Fruit fly (Drosophila melanogaster) whole organism, embryonic: Measurements from ENCODE around the gene Best4.
A peak's percentile ranks its signal among the peaks of the same experiment; 100 is the strongest.

Experiments used
- Blimp-1 ChIP-seq: fragments of 200-800 bp; sonication (Bioruptor generic); optimal IDR thresholded peaks from 3 replicates; lab custom pipeline; 2018; ENCODE audit warnings: missing biosample characterization, missing genetic modification characterization, mild to moderate bottlenecking, moderate library complexity, missing genetic modification reagents
- CG10147 ChIP-seq: fragments of 200-800 bp; sonication (Bioruptor generic); optimal IDR thresholded peaks from 2 replicates; lab custom pipeline; 2019; ENCODE audit warnings: missing biosample characterization, mild to moderate bottlenecking, missing genetic modification characterization, moderate library complexity
- CG10209 ChIP-seq: fragments of 200-800 bp; sonication (Bioruptor generic); optimal IDR thresholded peaks from 3 replicates; lab custom pipeline; 2017; ENCODE audit warnings: missing biosample characterization, mild to moderate bottlenecking, missing genetic modification characterization, missing genetic modification reagents
- CG11560 ChIP-seq: fragments of 200-800 bp; sonication (Bioruptor generic); IDR thresholded peaks from 3 replicates; pipeline ENCODE4 v1.3.6; 2022; ENCODE audit warnings: missing biosample characterization, missing genetic modification characterization
- CG11695 ChIP-seq: fragments of 200-800 bp; sonication (Bioruptor generic); IDR thresholded peaks from 3 replicates; pipeline ENCODE4 v1.3.6; 2022; ENCODE audit warnings: missing biosample characterization, missing genetic modification characterization
- CG12104 ChIP-seq: fragments of 200-800 bp; sonication (Bioruptor generic); optimal IDR thresholded peaks from 3 replicates; lab custom pipeline; 2016; ENCODE audit warnings: missing biosample characterization, missing genetic modification characterization
- CG12659 ChIP-seq: fragments of 200-800 bp; sonication (Bioruptor generic); optimal IDR thresholded peaks from 3 replicates; lab custom pipeline; 2017; ENCODE audit warnings: mild to moderate bottlenecking, missing biosample characterization, missing genetic modification reagents, missing genetic modification characterization
- CG12744 ChIP-seq: fragments of 200-800 bp; sonication (Bioruptor generic); optimal IDR thresholded peaks from 2 replicates; lab custom pipeline; 2016; ENCODE audit warnings: missing biosample characterization, missing genetic modification characterization
- CG13296 ChIP-seq: fragments of 200-800 bp; sonication (Bioruptor generic); optimal IDR thresholded peaks from 3 replicates; lab custom pipeline; 2018; ENCODE audit warnings: missing biosample characterization, mild to moderate bottlenecking, missing genetic modification characterization
- CG15696 ChIP-seq: fragments of 200-800 bp; sonication (Bioruptor generic); optimal IDR thresholded peaks from 2 replicates; lab custom pipeline; 2019; ENCODE audit warnings: missing biosample characterization, mild to moderate bottlenecking, missing genetic modification characterization, moderate library complexity
- CG1602 ChIP-seq: fragments of 200-800 bp; sonication (Bioruptor generic); optimal IDR thresholded peaks from 3 replicates; lab custom pipeline; 2016; ENCODE audit warnings: missing biosample characterization, missing genetic modification characterization
- CG16863 ChIP-seq: fragments of 200-800 bp; sonication (Bioruptor generic); optimal IDR thresholded peaks from 3 replicates; lab custom pipeline; 2016; ENCODE audit warnings: missing biosample characterization, missing genetic modification characterization
- CG17612 ChIP-seq: fragments of 200-800 bp; sonication (Bioruptor generic); IDR thresholded peaks from 2 replicates; pipeline ENCODE4 v1.3.6; 2022; ENCODE audit warnings: missing biosample characterization, missing genetic modification characterization
- CG2120 ChIP-seq: fragments of 200-800 bp; sonication (Bioruptor generic); optimal IDR thresholded peaks from 3 replicates; lab custom pipeline; 2016; ENCODE audit warnings: missing biosample characterization, missing genetic modification characterization
- CG30431 ChIP-seq: fragments of 200-800 bp; sonication (Bioruptor generic); optimal IDR thresholded peaks from 2 replicates; lab custom pipeline; 2017; ENCODE audit warnings: missing biosample characterization, missing genetic modification characterization
- CG31365 ChIP-seq: fragments of 200-800 bp; sonication (Bioruptor generic); optimal IDR thresholded peaks from 2 replicates; lab custom pipeline; 2018; ENCODE audit warnings: missing biosample characterization, mild to moderate bottlenecking, missing genetic modification characterization
- CG33557 ChIP-seq: fragments of 200-800 bp; sonication (Bioruptor generic); optimal IDR thresholded peaks from 2 replicates; lab custom pipeline; 2019; ENCODE audit warnings: missing biosample characterization, mild to moderate bottlenecking, missing genetic modification characterization, moderate library complexity
- CG34422 ChIP-seq: fragments of 200-800 bp; sonication (Bioruptor generic); IDR thresholded peaks from 3 replicates; pipeline ENCODE4 v1.3.6; 2022; ENCODE audit warnings: missing biosample characterization, missing genetic modification characterization
- CG4854 ChIP-seq: fragments of 200-800 bp; sonication (Bioruptor generic); optimal IDR thresholded peaks from 2 replicates; lab custom pipeline; 2016; ENCODE audit warnings: missing biosample characterization, missing genetic modification characterization, inconsistent platforms
- CG5180 ChIP-seq: fragments of 200-800 bp; sonication (Bioruptor generic); optimal IDR thresholded peaks from 3 replicates; lab custom pipeline; 2017; ENCODE audit warnings: missing biosample characterization, missing genetic modification characterization, mild to moderate bottlenecking, moderate library complexity, missing genetic modification reagents
- CG5245 ChIP-seq: fragments of 200-800 bp; sonication (Bioruptor generic); optimal IDR thresholded peaks from 3 replicates; lab custom pipeline; 2016; ENCODE audit warnings: missing biosample characterization, missing genetic modification characterization
- CG6254 ChIP-seq: fragments of 200-800 bp; sonication (Bioruptor generic); optimal IDR thresholded peaks from 3 replicates; lab custom pipeline; 2017; ENCODE audit warnings: mild to moderate bottlenecking, missing biosample characterization, missing genetic modification reagents, missing genetic modification characterization
- CG6689 ChIP-seq: fragments of 200-800 bp; sonication (Bioruptor generic); IDR thresholded peaks from 2 replicates; pipeline ENCODE4 v1.3.6; 2022; ENCODE audit warnings: missing biosample characterization, missing genetic modification characterization
- CG7963 ChIP-seq: fragments of 200-800 bp; sonication (Bioruptor generic); IDR thresholded peaks from 3 replicates; pipeline ENCODE4 v1.3.6; 2022; ENCODE audit warnings: missing biosample characterization, missing genetic modification characterization; ENCODE audit not compliant: partially characterized antibody
- CG8388 ChIP-seq: fragments of 200-800 bp; sonication (Bioruptor generic); optimal IDR thresholded peaks from 2 replicates; lab custom pipeline; 2019; ENCODE audit warnings: missing biosample characterization, mild to moderate bottlenecking, missing genetic modification characterization, moderate library complexity
- CG8765 ChIP-seq: fragments of 200-800 bp; sonication (Bioruptor generic); IDR thresholded peaks from 2 replicates; pipeline ENCODE4 v1.3.6; 2022; ENCODE audit warnings: missing biosample characterization, missing genetic modification characterization
- CG9727 ChIP-seq: fragments of 200-800 bp; sonication (Bioruptor generic); optimal IDR thresholded peaks from 3 replicates; lab custom pipeline; 2017; ENCODE audit warnings: missing biosample characterization, mild to moderate bottlenecking, missing genetic modification characterization
- Camta ChIP-seq: fragments of 200-800 bp; sonication (Bioruptor generic); optimal IDR thresholded peaks from 2 replicates; lab custom pipeline; 2016; ENCODE audit warnings: missing biosample characterization, missing genetic modification characterization
- D19A ChIP-seq: fragments of 200-800 bp; optimal IDR thresholded peaks from 3 replicates; lab custom pipeline; 2019; ENCODE audit warnings: missing biosample characterization, mild to moderate bottlenecking, missing genetic modification characterization, moderate library complexity
- Hsf ChIP-seq: fragments of 200-800 bp; sonication (Bioruptor generic); optimal IDR thresholded peaks from 3 replicates; lab custom pipeline; 2016; ENCODE audit warnings: missing biosample characterization, missing genetic modification characterization
- Lhr ChIP-seq: fragments of 200-800 bp; sonication (Bioruptor generic); optimal IDR thresholded peaks from 3 replicates; lab custom pipeline; 2017; ENCODE audit warnings: mild to moderate bottlenecking, missing biosample characterization, missing genetic modification reagents, missing genetic modification characterization
- NFAT ChIP-seq: fragments of 200-800 bp; sonication (Bioruptor generic); IDR thresholded peaks from 2 replicates; pipeline ENCODE4 v1.3.6; 2022; ENCODE audit warnings: missing biosample characterization, missing genetic modification characterization
- Nf-YA ChIP-seq: fragments of 200-800 bp; sonication (Bioruptor generic); IDR thresholded peaks from 2 replicates; pipeline ENCODE4 v1.3.6; 2022; ENCODE audit warnings: missing biosample characterization, missing genetic modification characterization
- Opbp ChIP-seq: fragments of 200-800 bp; sonication (Bioruptor generic); IDR thresholded peaks from 3 replicates; pipeline ENCODE4 v1.3.6; 2022; ENCODE audit warnings: missing biosample characterization, missing genetic modification characterization; ENCODE audit not compliant: partially characterized antibody
- Ptx1 ChIP-seq: fragments of 200-800 bp; sonication (Bioruptor generic); IDR thresholded peaks from 2 replicates; pipeline ENCODE4 v1.3.6; 2022; ENCODE audit warnings: missing biosample characterization, missing genetic modification characterization
- Rx ChIP-seq: fragments of 200-800 bp; sonication (Bioruptor generic); IDR thresholded peaks from 2 replicates; pipeline ENCODE4 v1.3.6; 2022; ENCODE audit warnings: missing biosample characterization, missing genetic modification characterization
- Scr ChIP-seq: fragments of 200-800 bp; sonication (Bioruptor generic); IDR thresholded peaks from 2 replicates; pipeline ENCODE4 v1.3.6; 2022; ENCODE audit warnings: missing biosample characterization, missing genetic modification characterization; ENCODE audit not compliant: partially characterized antibody
- Sry-δ ChIP-seq: fragments of 200-800 bp; sonication (Bioruptor generic); optimal IDR thresholded peaks from 2 replicates; lab custom pipeline; 2016; ENCODE audit warnings: missing biosample characterization, missing genetic modification characterization
- ab ChIP-seq: fragments of 200-800 bp; sonication (Bioruptor generic); optimal IDR thresholded peaks from 2 replicates; lab custom pipeline; 2016; ENCODE audit warnings: missing biosample characterization, missing genetic modification characterization
- ase ChIP-seq: fragments of 200-800 bp; sonication (Bioruptor generic); IDR thresholded peaks from 3 replicates; pipeline ENCODE4 v1.3.6; 2022; ENCODE audit warnings: missing biosample characterization, missing genetic modification characterization
- cas ChIP-seq: fragments of 200-800 bp; sonication (Bioruptor generic); IDR thresholded peaks from 2 replicates; pipeline ENCODE4 v1.3.6; 2022; ENCODE audit warnings: missing biosample characterization, missing genetic modification characterization
- caup ChIP-seq: fragments of 200-800 bp; sonication (Bioruptor generic); optimal IDR thresholded peaks from 3 replicates; lab custom pipeline; 2017; ENCODE audit warnings: missing biosample characterization, mild to moderate bottlenecking, missing genetic modification characterization, moderate library complexity; ENCODE audit not compliant: severe bottlenecking
- cg ChIP-seq: fragments of 200-800 bp; sonication (Bioruptor generic); optimal IDR thresholded peaks from 3 replicates; lab custom pipeline; 2019; ENCODE audit warnings: missing biosample characterization, mild to moderate bottlenecking, missing genetic modification characterization, moderate library complexity
- gce ChIP-seq: fragments of 200-800 bp; sonication (Bioruptor generic); IDR thresholded peaks from 3 replicates; pipeline ENCODE4 v1.3.6; 2022; ENCODE audit warnings: missing biosample characterization, missing genetic modification characterization
- gcm2 ChIP-seq: fragments of 200-800 bp; sonication (Bioruptor generic); optimal IDR thresholded peaks from 2 replicates; lab custom pipeline; 2016; ENCODE audit warnings: missing biosample characterization, missing genetic modification characterization
- gem ChIP-seq: fragments of 200-800 bp; sonication (Bioruptor generic); optimal IDR thresholded peaks from 2 replicates; lab custom pipeline; 2019; ENCODE audit warnings: missing biosample characterization, mild to moderate bottlenecking, missing genetic modification characterization, moderate library complexity
- h ChIP-seq: fragments of >200 bp; optimal IDR thresholded peaks from 2 replicates; lab custom pipeline; 2017
- kay ChIP-seq: fragments of 200-800 bp; sonication (Bioruptor generic); optimal IDR thresholded peaks from 2 replicates; lab custom pipeline; 2016; ENCODE audit warnings: missing biosample characterization, missing genetic modification characterization
- klu ChIP-seq: fragments of 200-800 bp; sonication (Bioruptor generic); IDR thresholded peaks from 2 replicates; pipeline ENCODE4 v1.3.6; 2022; ENCODE audit warnings: missing biosample characterization, missing genetic modification characterization
- lov ChIP-seq, 2 experiments: fragments of 200-800 bp in 1 of 2; fragments of >200 bp in 1 of 2; sonication (Bioruptor generic) in 1 of 2; IDR thresholded peaks in 1 of 2; optimal IDR thresholded peaks in 1 of 2; 2 replicates in 1 of 2; 3 replicates in 1 of 2; pipeline versions ENCODE4 v1.3.6 to Lab custom; 2017 to 2022; ENCODE audit warnings: missing biosample characterization in 1 of 2, missing genetic modification characterization in 1 of 2
- maf-S ChIP-seq: fragments of 200-800 bp; sonication (Bioruptor generic); optimal IDR thresholded peaks from 2 replicates; lab custom pipeline; 2016; ENCODE audit warnings: missing biosample characterization, missing genetic modification characterization
- repo ChIP-seq: fragments of 200-800 bp; sonication (Bioruptor generic); optimal IDR thresholded peaks from 2 replicates; lab custom pipeline; 2016; ENCODE audit warnings: missing biosample characterization, missing genetic modification characterization

Best4 gene

DNA sequence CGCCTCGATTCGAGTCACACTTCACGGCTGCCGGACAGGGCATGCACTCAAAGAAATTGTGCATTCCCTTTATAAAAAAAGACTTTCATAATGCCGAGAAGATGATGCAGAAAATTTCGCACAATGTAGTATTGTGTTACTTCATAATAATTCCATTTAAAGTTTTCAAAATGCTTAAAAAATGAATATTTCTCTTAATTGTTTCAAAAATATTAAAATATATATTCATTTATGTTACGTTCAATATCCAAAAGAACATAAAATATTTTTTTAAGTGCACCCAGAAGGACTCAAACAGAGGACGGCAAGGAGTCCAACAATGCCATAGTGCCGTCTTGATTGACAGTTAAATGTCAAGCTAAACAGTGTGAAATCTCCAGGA, 31.4 kb downstream of the Best4 start (continued):
- TF ChIP-seq Ptx1 (GFP tag; lab: Robert Waterston, UW), result no peak
- TF ChIP-seq Lhr (GFP tag; lab: Kevin White, UChicago), result no peak
- TF ChIP-seq CG10209, result peak; percentile 19
- TF ChIP-seq Blimp-1 (GFP tag; lab: Kevin White, UChicago), result no peak
- TF ChIP-seq CG10147 (GFP tag; lab: Kevin White, UChicago), result no peak
- TF ChIP-seq cas (GFP tag; lab: Robert Waterston, UW), result no peak
- TF ChIP-seq Camta (GFP tag; lab: Kevin White, UChicago), result no peak
- no peak for TF ChIP-seq caup
- TF ChIP-seq h (lab: Kevin White, UChicago), result no peak
- no peak for TF ChIP-seq gcm2 (GFP tag; lab: Kevin White, UChicago)
- TF ChIP-seq CG11560, result no peak
- no peak for TF ChIP-seq CG17612 (GFP tag; lab: Robert Waterston, UW)
- TF ChIP-seq CG12104 (GFP tag; lab: Kevin White, UChicago), result no peak
- no peak for TF ChIP-seq Sry-δ (GFP tag; lab: Kevin White, UChicago)
- no peak for TF ChIP-seq CG2120 (GFP tag; lab: Kevin White, UChicago)
- no peak for TF ChIP-seq CG31365 (tag; lab: Kevin White, UChicago)
- no peak for TF ChIP-seq CG6689 (GFP tag; lab: Robert Waterston, UW)
- no peak for TF ChIP-seq Hsf (GFP tag; lab: Kevin White, UChicago)
- no peak for TF ChIP-seq D19A (tag; lab: Kevin White, UChicago)
- no peak for TF ChIP-seq CG30431 (GFP tag; lab: Kevin White, UChicago)
- TF ChIP-seq CG12744 (GFP tag; lab: Kevin White, UChicago), result no peak
- TF ChIP-seq CG4854 (GFP tag; lab: Kevin White, UChicago), result no peak
- no peak for TF ChIP-seq CG5180 (GFP tag; lab: Kevin White, UChicago)
- no peak for TF ChIP-seq lov (optimal IDR thresholded peaks at IDR 0.05; lab: Kevin White, UChicago)
- no peak for TF ChIP-seq lov (GFP tag; IDR thresholded peaks at IDR 0.05; lab: Robert Waterston, UW)
- no peak for TF ChIP-seq CG5245 (GFP tag; lab: Kevin White, UChicago)
- no peak for TF ChIP-seq gce (GFP tag; lab: Robert Waterston, UW)
- no peak for TF ChIP-seq CG1602 (GFP tag; lab: Kevin White, UChicago)
- no peak for TF ChIP-seq kay (GFP tag; lab: Kevin White, UChicago)
- no peak for TF ChIP-seq cg (GFP tag; lab: Kevin White, UChicago)
- TF ChIP-seq CG16863, result no peak
- TF ChIP-seq NFAT (GFP tag; lab: Robert Waterston, UW), result no peak
- TF ChIP-seq ab (GFP tag; lab: Kevin White, UChicago), result no peak
- peak; percentile 82 for TF ChIP-seq CG15696 (tag; lab: Kevin White, UChicago)
- no peak for TF ChIP-seq CG34422 (GFP tag; lab: Robert Waterston, UW)
- TF ChIP-seq gem (tag; lab: Kevin White, UChicago), result peak; percentile 54
- TF ChIP-seq CG7963 (GFP tag; lab: Robert Waterston, UW), result no peak
- no peak for TF ChIP-seq CG13296
- no peak for TF ChIP-seq CG33557 (GFP tag; lab: Kevin White, UChicago)
- no peak for TF ChIP-seq CG11695 (GFP tag; lab: Robert Waterston, UW)
- no peak for TF ChIP-seq CG8765 (GFP tag; lab: Robert Waterston, UW)
- TF ChIP-seq CG6254, result no peak
- TF ChIP-seq CG8388 (GFP tag; lab: Kevin White, UChicago), result peak; percentile 20
- TF ChIP-seq Scr (GFP tag; lab: Robert Waterston, UW), result no peak
- TF ChIP-seq CG12659, result no peak
- no peak for TF ChIP-seq maf-S (GFP tag; lab: Kevin White, UChicago)
- no peak for TF ChIP-seq Opbp (GFP tag; lab: Robert Waterston, UW)
- TF ChIP-seq CG9727 (GFP tag; lab: Kevin White, UChicago), result peak; percentile 71
- TF ChIP-seq klu (GFP tag; lab: Robert Waterston, UW), result no peak
- TF ChIP-seq repo, result no peak
- TF ChIP-seq Rx (GFP tag; lab: Robert Waterston, UW), result no peak
- TF ChIP-seq ase, result no peak
- no peak for TF ChIP-seq Nf-YA
